Fruit fly (Drosophila melanogaster) whole organism, prepupa: ENCODE results near the gene Obp18a.

Experiments
- Blimp-1 ChIP-seq: fragments of 200-800 bp; sonication (Bioruptor generic); optimal IDR thresholded peaks from 3 replicates; lab custom pipeline; 2017; ENCODE audit warnings: missing biosample characterization, missing genetic modification characterization, mild to moderate bottlenecking, moderate library complexity, missing genetic modification reagents
- CG10631 ChIP-seq: fragments of 200-800 bp; sonication (Bioruptor generic); optimal IDR thresholded peaks from 2 replicates; lab custom pipeline; 2016; ENCODE audit warnings: missing biosample characterization, missing genetic modification characterization
- CG10669 ChIP-seq: fragments of 200-800 bp; sonication (Bioruptor generic); optimal IDR thresholded peaks from 3 replicates; lab custom pipeline; 2018; ENCODE audit warnings: missing biosample characterization, mild to moderate bottlenecking, missing genetic modification characterization, moderate library complexity
- CG11762 ChIP-seq: fragments of 200-800 bp; sonication (Bioruptor generic); optimal IDR thresholded peaks from 3 replicates; lab custom pipeline; 2016; ENCODE audit warnings: missing biosample characterization, missing genetic modification characterization; ENCODE audit not compliant: insufficient read depth
- CG1621 ChIP-seq: fragments of 200-800 bp; sonication (Bioruptor generic); optimal IDR thresholded peaks from 3 replicates; lab custom pipeline; 2018; ENCODE audit warnings: missing biosample characterization, mild to moderate bottlenecking, missing genetic modification characterization
- CG16779 ChIP-seq: fragments of 200-800 bp; sonication (Bioruptor generic); optimal IDR thresholded peaks from 3 replicates; lab custom pipeline; 2017; ENCODE audit warnings: missing biosample characterization, mild to moderate bottlenecking, missing genetic modification characterization
- CG3032 ChIP-seq: fragments of 200-800 bp; optimal IDR thresholded peaks from 2 replicates; lab custom pipeline; 2019; ENCODE audit warnings: missing biosample characterization, mild to moderate bottlenecking, missing genetic modification characterization, moderate library complexity
- CG31627 ChIP-seq: fragments of 200-800 bp; sonication (Bioruptor generic); optimal IDR thresholded peaks from 3 replicates; lab custom pipeline; 2016; ENCODE audit warnings: missing biosample characterization, missing genetic modification characterization
- CG4318 ChIP-seq: fragments of 200-800 bp; sonication (Bioruptor generic); optimal IDR thresholded peaks from 3 replicates; lab custom pipeline; 2017; ENCODE audit warnings: missing biosample characterization, mild to moderate bottlenecking, missing genetic modification characterization
- CG6163 ChIP-seq: fragments of 200-800 bp; sonication (Bioruptor generic); IDR thresholded peaks from 3 replicates; pipeline ENCODE4 v1.3.6; 2022; ENCODE audit warnings: missing biosample characterization, missing genetic modification characterization
- CG6276 ChIP-seq: fragments of 200-800 bp; sonication (Bioruptor generic); optimal IDR thresholded peaks from 2 replicates; lab custom pipeline; 2017; ENCODE audit warnings: missing biosample characterization, mild to moderate bottlenecking, missing genetic modification characterization
- CG6854 ChIP-seq: fragments of 200-800 bp; sonication (Bioruptor generic); optimal IDR thresholded peaks from 2 replicates; lab custom pipeline; 2017; ENCODE audit warnings: missing biosample characterization, mild to moderate bottlenecking, missing genetic modification characterization
- CG8119 ChIP-seq: fragments of 200-800 bp; sonication (Bioruptor generic); IDR thresholded peaks from 3 replicates; pipeline ENCODE4 v1.3.6; 2022; ENCODE audit warnings: missing biosample characterization, missing genetic modification characterization
- CG8319 ChIP-seq: fragments of 200-800 bp; sonication (Bioruptor generic); optimal IDR thresholded peaks from 3 replicates; lab custom pipeline; 2016; ENCODE audit warnings: missing biosample characterization, missing genetic modification characterization
- CG8632 ChIP-seq: fragments of 200-800 bp; sonication (Bioruptor generic); optimal IDR thresholded peaks from 3 replicates; lab custom pipeline; 2016; ENCODE audit warnings: missing biosample characterization, missing genetic modification characterization
- Eip78C ChIP-seq: fragments of 200-800 bp; sonication (Bioruptor generic); peaks from one replicate; lab custom pipeline; 2016; ENCODE audit warnings: missing biosample characterization, missing genetic modification characterization
- Ets21C ChIP-seq: fragments of 200-800 bp; sonication (Bioruptor generic); optimal IDR thresholded peaks from 3 replicates; lab custom pipeline; 2016; ENCODE audit warnings: missing biosample characterization, missing genetic modification characterization
- Ets96B ChIP-seq: fragments of 200-800 bp; optimal IDR thresholded peaks from 2 replicates; lab custom pipeline; 2019; ENCODE audit warnings: missing biosample characterization, mild to moderate bottlenecking, missing genetic modification characterization, moderate library complexity
- Gug ChIP-seq: fragments of 200-800 bp; sonication (Bioruptor generic); IDR thresholded peaks from 2 replicates; pipeline ENCODE4 v1.3.6; 2022; ENCODE audit warnings: missing biosample characterization, missing genetic modification characterization
- Hr38 ChIP-seq: sonication (Bioruptor generic); optimal IDR thresholded peaks from 2 replicates; lab custom pipeline; 2016; ENCODE audit warnings: missing biosample characterization, missing genetic modification characterization
- Hr39 ChIP-seq: fragments of 200-800 bp; sonication (Bioruptor generic); optimal IDR thresholded peaks from 2 replicates; lab custom pipeline; 2016; ENCODE audit warnings: missing biosample characterization, missing genetic modification characterization
- Lpt ChIP-seq: fragments of 200-800 bp; sonication (Bioruptor generic); optimal IDR thresholded peaks from 3 replicates; lab custom pipeline; 2016; ENCODE audit warnings: missing biosample characterization, missing genetic modification characterization
- OdsH ChIP-seq: fragments of 200-800 bp; sonication (Bioruptor generic); optimal IDR thresholded peaks from 3 replicates; lab custom pipeline; 2016; ENCODE audit warnings: missing biosample characterization, missing genetic modification characterization
- Sox102F ChIP-seq: fragments of 200-800 bp; sonication (Bioruptor generic); optimal IDR thresholded peaks from 2 replicates; lab custom pipeline; 2016; ENCODE audit warnings: missing biosample characterization, mild to moderate bottlenecking, missing genetic modification characterization
- Sox14 ChIP-seq: fragments of 200-800 bp; sonication (Bioruptor generic); optimal IDR thresholded peaks from 3 replicates; lab custom pipeline; 2016; ENCODE audit warnings: missing biosample characterization, missing genetic modification characterization
- achi ChIP-seq: fragments of 200-800 bp; sonication (Bioruptor generic); optimal IDR thresholded peaks from 3 replicates; lab custom pipeline; 2016; ENCODE audit warnings: missing biosample characterization, missing genetic modification characterization
- acj6 ChIP-seq: fragments of 200-800 bp; sonication (Bioruptor generic); optimal IDR thresholded peaks from 3 replicates; lab custom pipeline; 2016; ENCODE audit warnings: missing biosample characterization, missing genetic modification characterization
- cyc ChIP-seq: fragments of 200-800 bp; sonication (Bioruptor generic); optimal IDR thresholded peaks from 3 replicates; lab custom pipeline; 2016; ENCODE audit warnings: missing biosample characterization, missing genetic modification characterization
- dac ChIP-seq: fragments of 200-800 bp; sonication (Bioruptor generic); optimal IDR thresholded peaks from 2 replicates; lab custom pipeline; 2017; ENCODE audit warnings: missing biosample characterization, mild to moderate bottlenecking, missing genetic modification characterization
- dsx ChIP-seq: fragments of 200-800 bp; optimal IDR thresholded peaks from 3 replicates; lab custom pipeline; 2019; ENCODE audit warnings: missing biosample characterization, mild to moderate bottlenecking, missing genetic modification characterization, moderate library complexity; ENCODE audit not compliant: poor library complexity, severe bottlenecking
- eg ChIP-seq: fragments of 200-800 bp; sonication (Bioruptor generic); IDR thresholded peaks from 3 replicates; pipeline ENCODE4 v1.3.6; 2022; ENCODE audit warnings: missing biosample characterization, missing genetic modification characterization
- esn ChIP-seq: fragments of 200-800 bp; sonication (Bioruptor generic); optimal IDR thresholded peaks from 2 replicates; lab custom pipeline; 2016; ENCODE audit warnings: missing biosample characterization, mild to moderate bottlenecking, missing genetic modification characterization, moderate library complexity
- fkh ChIP-seq: fragments of 200-800 bp; sonication (Bioruptor generic); optimal IDR thresholded peaks from 3 replicates; lab custom pipeline; 2017; ENCODE audit warnings: missing biosample characterization, mild to moderate bottlenecking, missing genetic modification characterization, moderate library complexity
- net ChIP-seq: fragments of 200-800 bp; sonication (Bioruptor generic); optimal IDR thresholded peaks from 3 replicates; lab custom pipeline; 2016; ENCODE audit warnings: missing biosample characterization, missing genetic modification characterization
- pdm3 ChIP-seq: fragments of 200-800 bp; sonication (Bioruptor generic); optimal IDR thresholded peaks from 3 replicates; lab custom pipeline; 2016; ENCODE audit warnings: missing biosample characterization, missing genetic modification characterization
- spab ChIP-seq: fragments of 200-800 bp; sonication (Bioruptor generic); optimal IDR thresholded peaks from 2 replicates; lab custom pipeline; 2017; ENCODE audit warnings: missing biosample characterization, mild to moderate bottlenecking, missing genetic modification characterization, missing genetic modification reagents
- ss ChIP-seq, 2 experiments: fragments of 200-800 bp; sonication (Bioruptor generic); optimal IDR thresholded peaks; 2 replicates in 1 of 2; 3 replicates in 1 of 2; lab custom pipeline; 2017 to 2018; ENCODE audit warnings: mild to moderate bottlenecking in 2 of 2, missing biosample characterization in 2 of 2, missing genetic modification characterization in 2 of 2, moderate library complexity in 1 of 2
- svp ChIP-seq: fragments of 200-800 bp; sonication (Bioruptor generic); peaks from one replicate; lab custom pipeline; 2016; ENCODE audit warnings: missing biosample characterization, missing genetic modification characterization
- vri ChIP-seq: fragments of 200-800 bp; sonication (Bioruptor generic); optimal IDR thresholded peaks from 3 replicates; lab custom pipeline; 2016; ENCODE audit warnings: missing biosample characterization, mild to moderate bottlenecking, missing genetic modification characterization

Obp18a gene

dm6 chrX:19162249-19162914, 26.7 kb upstream of the Obp18a start (continued):
- TF ChIP-seq CG3032 (tag; lab: Kevin White, UChicago) = peak; percentile 53
- peak; percentile 42; the same call in 1 of the 3 replicates for TF ChIP-seq eg (GFP tag; lab: Robert Waterston, UW)
- TF ChIP-seq Ets21C (GFP tag; lab: Kevin White, UChicago) = peak; percentile 58
- no peak for TF ChIP-seq Hr38 (GFP tag; lab: Kevin White, UChicago)
- peak; percentile 29 for TF ChIP-seq CG6276 (GFP tag; lab: Kevin White, UChicago)
- peak; percentile 51 for TF ChIP-seq Gug (GFP tag; lab: Robert Waterston, UW)
- 0 out of 3 replicates have a peak, but pooled peaks have one; percentile 20 for TF ChIP-seq CG6163 (GFP tag; lab: Robert Waterston, UW)
- peak; percentile 28 for TF ChIP-seq CG11762 (GFP tag; lab: Kevin White, UChicago)
- peak; percentile 23 for TF ChIP-seq CG16779 (tag; lab: Kevin White, UChicago)
- peak; percentile 56 for TF ChIP-seq spab (GFP tag; lab: Kevin White, UChicago)
- TF ChIP-seq dsx (GFP tag; lab: Kevin White, UChicago) = peak; percentile 84
- TF ChIP-seq achi = peak; percentile 65
- peak; percentile 95 for TF ChIP-seq svp (GFP tag; lab: Kevin White, UChicago)
- TF ChIP-seq Hr39 (GFP tag; lab: Kevin White, UChicago) = peak; percentile 82
- no peak for TF ChIP-seq dac (GFP tag; lab: Kevin White, UChicago)
- TF ChIP-seq Sox14 (GFP tag; lab: Kevin White, UChicago) = peak; percentile 84
- peak; percentile 53 for TF ChIP-seq acj6 (GFP tag; lab: Kevin White, UChicago)
- TF ChIP-seq pdm3 = peak; percentile 81
- peak; percentile 57 for TF ChIP-seq CG8119 (GFP tag; lab: Robert Waterston, UW)
- peak; percentile 81 for TF ChIP-seq esn (GFP tag; lab: Kevin White, UChicago)
- TF ChIP-seq vri (GFP tag; lab: Kevin White, UChicago) = peak; percentile 67
- peak; percentile 62 for TF ChIP-seq net (GFP tag; lab: Kevin White, UChicago)
- peak; percentile 67 for TF ChIP-seq CG10669
- TF ChIP-seq CG1621 (tag; lab: Kevin White, UChicago) = peak; percentile 72
- TF ChIP-seq Lpt (GFP tag; lab: Kevin White, UChicago) = peak; percentile 60
- peak; percentile 48 for TF ChIP-seq CG4318 (GFP tag; lab: Kevin White, UChicago)
- peak; percentile 65 for TF ChIP-seq CG8632 (GFP tag; lab: Kevin White, UChicago)
- TF ChIP-seq CG31627 (GFP tag; lab: Kevin White, UChicago) = peak; percentile 81
- peak; percentile 6 for TF ChIP-seq CG8319 (GFP tag; lab: Kevin White, UChicago)
- no peak for TF ChIP-seq Blimp-1
- TF ChIP-seq cyc (GFP tag; lab: Kevin White, UChicago) = peak; percentile 59
- TF ChIP-seq ss (GFP tag; optimal IDR thresholded peaks at IDR 0.05; lab: Kevin White, UChicago) = peak; percentile 27 to 64
- peak; percentile 97 for TF ChIP-seq Eip78C (GFP tag; lab: Kevin White, UChicago)
- TF ChIP-seq CG10631 (GFP tag; lab: Kevin White, UChicago) = peak; percentile 63
- TF ChIP-seq fkh (GFP tag; lab: Kevin White, UChicago) = no peak
- peak; percentile 66 for TF ChIP-seq Ets96B (tag; lab: Kevin White, UChicago)
- peak; percentile 81 for TF ChIP-seq Sox102F (GFP tag; lab: Kevin White, UChicago)
- peak; percentile 77 for TF ChIP-seq OdsH (GFP tag; lab: Kevin White, UChicago)
- no peak for TF ChIP-seq CG6854
